Worm (Caenorhabditis elegans) whole organism, L1 larva: ENCODE data around the gene lron-5.

Experiments
- grh-1 ChIP-seq: fragments of 200-800 bp; sonication (Bioruptor generic); IDR thresholded peaks from 2 replicates; pipeline ENCODE4 v1.3.6; 2022; ENCODE audit warnings: missing genetic modification reagents, missing genetic modification characterization, missing compliant biosample characterization
- nhr-11 ChIP-seq: fragments of 150-350 bp; optimal IDR thresholded peaks from 2 replicates; lab custom pipeline; 2014; ENCODE audit warnings: missing biosample characterization, missing genetic modification characterization

DNA sequence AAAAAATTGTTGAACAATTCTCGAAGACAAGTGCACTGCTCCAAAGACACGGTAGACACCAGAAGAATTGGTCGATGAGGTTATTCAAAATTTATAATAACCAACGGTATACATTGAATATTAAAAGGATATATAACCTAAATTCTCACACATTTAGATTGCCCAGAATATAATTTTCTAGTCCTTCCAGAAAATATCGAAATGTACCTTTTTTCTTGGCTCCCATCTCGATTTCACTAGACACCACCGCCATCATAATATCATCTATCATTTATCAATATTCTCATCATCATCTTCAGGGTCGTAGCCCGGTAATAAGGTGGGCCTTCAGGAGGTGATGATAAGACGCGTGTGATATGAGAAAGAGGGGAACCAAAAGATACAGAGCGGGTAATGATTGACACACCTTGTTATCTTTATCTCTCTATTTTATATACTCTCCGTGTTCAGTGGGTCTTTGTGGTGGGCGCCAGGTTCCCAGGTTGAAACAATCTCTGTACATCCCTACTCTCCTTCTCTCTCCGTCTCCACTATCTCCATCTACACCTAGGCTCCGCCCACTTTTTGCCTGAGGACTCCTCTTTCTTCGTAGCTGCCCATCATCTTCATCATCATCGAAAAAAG, 22.6 kb upstream of the lron-5 start, which contains the start of gene mab-21:
- no peak for TF ChIP-seq nhr-11 (tag; lab: Kevin White, UChicago)
- no peak for TF ChIP-seq grh-1 (GFP tag; lab: Robert Waterston, UW)
